Fruit fly (Drosophila melanogaster) whole organism, adult: ENCODE results near the gene Art8.

Experiments used
- CG11617 ChIP-seq: fragments of 200-800 bp; sonication (Bioruptor generic); optimal IDR thresholded peaks from 2 replicates; lab custom pipeline; 2017; ENCODE audit warnings: mild to moderate bottlenecking, missing biosample characterization, missing genetic modification reagents, missing genetic modification characterization
- CG14711 ChIP-seq: fragments of 200-800 bp; sonication (Bioruptor generic); optimal IDR thresholded peaks from 2 replicates; lab custom pipeline; 2018; ENCODE audit warnings: missing biosample characterization, mild to moderate bottlenecking, missing genetic modification characterization, moderate library complexity
- CG1620 ChIP-seq: fragments of 200-800 bp; sonication (Bioruptor generic); optimal IDR thresholded peaks from 2 replicates; lab custom pipeline; 2016; ENCODE audit warnings: missing biosample characterization, missing genetic modification characterization
- CG33017 ChIP-seq: fragments of 200-800 bp; sonication (Bioruptor generic); optimal IDR thresholded peaks from 2 replicates; lab custom pipeline; 2018; ENCODE audit warnings: missing biosample characterization, mild to moderate bottlenecking, missing genetic modification characterization, moderate library complexity
- CG7045 ChIP-seq: fragments of 200-800 bp; sonication (Bioruptor generic); optimal IDR thresholded peaks from 2 replicates; lab custom pipeline; 2017; ENCODE audit warnings: missing biosample characterization, mild to moderate bottlenecking, missing genetic modification characterization
- CG7101 ChIP-seq: fragments of 200-800 bp; sonication (Bioruptor generic); optimal IDR thresholded peaks from 2 replicates; lab custom pipeline; 2018; ENCODE audit warnings: missing biosample characterization, mild to moderate bottlenecking, missing genetic modification characterization, moderate library complexity
- Crg-1 ChIP-seq: fragments of 200-800 bp; sonication (Bioruptor generic); optimal IDR thresholded peaks from 2 replicates; lab custom pipeline; 2016; ENCODE audit warnings: missing biosample characterization, missing genetic modification characterization
- Hr96 ChIP-seq: fragments of 200-800 bp; sonication (Bioruptor generic); optimal IDR thresholded peaks from 2 replicates; lab custom pipeline; 2016; ENCODE audit warnings: missing biosample characterization, missing genetic modification characterization
- Mnt ChIP-seq: fragments of 200-800 bp; sonication (Bioruptor generic); optimal IDR thresholded peaks from 2 replicates; lab custom pipeline; 2016; ENCODE audit warnings: missing biosample characterization, mild to moderate bottlenecking, missing genetic modification characterization
- cic ChIP-seq: fragments of 200-800 bp; sonication (Bioruptor generic); optimal IDR thresholded peaks from 2 replicates; lab custom pipeline; 2017; ENCODE audit warnings: missing biosample characterization, mild to moderate bottlenecking, missing genetic modification characterization, moderate library complexity
- ovo ChIP-seq: fragments of 200-800 bp; sonication (Bioruptor generic); optimal IDR thresholded peaks from 2 replicates; lab custom pipeline; 2016; ENCODE audit warnings: missing biosample characterization, missing genetic modification characterization
- toe ChIP-seq: fragments of 200-800 bp; sonication (Bioruptor generic); optimal IDR thresholded peaks from 2 replicates; lab custom pipeline; 2016; ENCODE audit warnings: missing biosample characterization, missing genetic modification characterization

- no peak for TF ChIP-seq cic (GFP tag; lab: Kevin White, UChicago)
- no peak for TF ChIP-seq Mnt (GFP tag; lab: Kevin White, UChicago)
- no peak for TF ChIP-seq Crg-1
- no peak for TF ChIP-seq CG11617 (GFP tag; lab: Kevin White, UChicago)
- no peak for TF ChIP-seq CG33017 (tag; lab: Kevin White, UChicago)
- no peak for TF ChIP-seq CG14711 (tag; lab: Kevin White, UChicago)
- no peak for TF ChIP-seq Hr96 (GFP tag; lab: Kevin White, UChicago)
- TF ChIP-seq ovo, result no peak
- TF ChIP-seq toe (GFP tag; lab: Kevin White, UChicago), result no peak
- TF ChIP-seq CG7101 (tag; lab: Kevin White, UChicago), result no peak
- no peak for TF ChIP-seq CG7045 (GFP tag; lab: Kevin White, UChicago)
- TF ChIP-seq CG1620 (GFP tag; lab: Kevin White, UChicago), result no peak
Observed at dm6 chr2L:11023875-11024274, 13.0 kb upstream of the Art8 start.
